Worm (Caenorhabditis elegans) whole organism, L2 larva: Measurements from ENCODE around the gene H14N18.2.

Experiments
- fos-1 ChIP-seq: fragments of 150-350 bp; optimal IDR thresholded peaks from 2 replicates; lab custom pipeline; 2014; ENCODE audit warnings: missing biosample characterization, missing genetic modification characterization
- lin-39 ChIP-seq: fragments of 150-350 bp; optimal IDR thresholded peaks from 2 replicates; lab custom pipeline; 2014; ENCODE audit warnings: missing biosample characterization, missing genetic modification reagents, missing genetic modification characterization
- nhr-10 ChIP-seq: sonication (generic microtip); optimal IDR thresholded peaks from 2 replicates; lab custom pipeline; 2017; ENCODE audit warnings: missing biosample characterization, missing genetic modification characterization
- nhr-77 ChIP-seq: fragments of 150-350 bp; optimal IDR thresholded peaks from 2 replicates; lab custom pipeline; 2014; ENCODE audit warnings: missing biosample characterization, missing genetic modification characterization
- unc-55 ChIP-seq: fragments of 150-350 bp; sonication (generic microtip); optimal IDR thresholded peaks from 3 replicates; lab custom pipeline; 2014; ENCODE audit warnings: missing biosample characterization, missing genetic modification reagents, missing genetic modification characterization

ce11 chrV:8942437-8942978 is 10.1 kb downstream of the H14N18.2 start:
- TF ChIP-seq fos-1 (tag; lab: Kevin White, UChicago) = no peak
- no peak for TF ChIP-seq nhr-77 (tag; lab: Kevin White, UChicago)
- no peak for TF ChIP-seq unc-55
- TF ChIP-seq lin-39 (tag; lab: Kevin White, UChicago) = no peak
- TF ChIP-seq nhr-10 (tag; lab: Kevin White, UChicago) = no peak
